Fruit fly (Drosophila melanogaster): ENCODE results near the gene djl.

dm6 chr3R:7087201-7087505, 26.6 kb downstream of the djl start:
- TF ChIP-seq CG8478 (optimal IDR thresholded peaks at IDR 0.05) (no peak), CTCF (optimal IDR thresholded peaks at IDR 0.05) (no peak)

All from S2 (cell line).